Worm (Caenorhabditis elegans) whole organism, L4 larva: Measurements from ENCODE around the gene srh-252.

Source experiments
- Y75B8A.6 ChIP-seq: fragments of 200-800 bp; sonication (Bioruptor generic); IDR thresholded peaks from 2 replicates; pipeline ENCODE4 v1.3.6; 2022; ENCODE audit warnings: missing genetic modification reagents, missing genetic modification characterization, missing compliant biosample characterization
- aha-1 ChIP-seq: fragments of 150-350 bp; peaks from one replicate; lab custom pipeline; 2014; ENCODE audit warnings: missing biosample characterization, missing genetic modification characterization
- ama-1 ChIP-seq: fragments of 150-350 bp; optimal IDR thresholded peaks from 2 replicates; lab custom pipeline; 2014; ENCODE audit warnings: inconsistent platforms, mixed read lengths
- dmd-9 ChIP-seq: fragments of 200-800 bp; sonication (Bioruptor generic); IDR thresholded peaks from 2 replicates; pipeline ENCODE4 v1.3.6; 2022; ENCODE audit warnings: missing genetic modification reagents, missing genetic modification characterization, missing compliant biosample characterization
- fos-1 ChIP-seq: fragments of 150-350 bp; optimal IDR thresholded peaks from 2 replicates; lab custom pipeline; 2014; ENCODE audit warnings: missing biosample characterization, missing genetic modification characterization
- hlh-11 ChIP-seq: fragments of 200-800 bp; sonication (Bioruptor generic); optimal IDR thresholded peaks from 2 replicates; lab custom pipeline; 2018; ENCODE audit warnings: mild to moderate bottlenecking, missing genetic modification characterization, missing compliant biosample characterization
- madf-9 ChIP-seq: fragments of 200-800 bp; sonication (Bioruptor generic); conservative IDR thresholded peaks from 2 replicates; pipeline ENCODE4 v1.3.6; 2022; ENCODE audit warnings: missing genetic modification reagents, missing genetic modification characterization, missing compliant biosample characterization
- nhr-28 ChIP-seq: fragments of 150-350 bp; optimal IDR thresholded peaks from 2 replicates; lab custom pipeline; 2014; ENCODE audit warnings: missing biosample characterization, missing genetic modification characterization
- nhr-6 ChIP-seq: fragments of 150-350 bp; optimal IDR thresholded peaks from 2 replicates; lab custom pipeline; 2014; ENCODE audit warnings: missing biosample characterization, missing genetic modification characterization
- skn-1 ChIP-seq: fragments of 150-350 bp; optimal IDR thresholded peaks from 2 replicates; lab custom pipeline; 2014; ENCODE audit warnings: missing biosample characterization, missing genetic modification characterization
- unc-62 ChIP-seq, 3 experiments: fragments of 150-350 bp in 1 of 3; sonication (generic microtip); optimal IDR thresholded peaks in 2 of 3; peaks in 1 of 3; 1 replicate in 1 of 3; 2 replicates in 2 of 3; lab custom pipeline; 2014 to 2017; ENCODE audit warnings: missing biosample characterization in 3 of 3, missing genetic modification characterization in 3 of 3, missing genetic modification reagents in 3 of 3, missing genotype in 1 of 3
- ztf-11 ChIP-seq: fragments of 150-350 bp; optimal IDR thresholded peaks from 2 replicates; lab custom pipeline; 2014; ENCODE audit warnings: missing biosample characterization, missing genetic modification characterization

DNA sequence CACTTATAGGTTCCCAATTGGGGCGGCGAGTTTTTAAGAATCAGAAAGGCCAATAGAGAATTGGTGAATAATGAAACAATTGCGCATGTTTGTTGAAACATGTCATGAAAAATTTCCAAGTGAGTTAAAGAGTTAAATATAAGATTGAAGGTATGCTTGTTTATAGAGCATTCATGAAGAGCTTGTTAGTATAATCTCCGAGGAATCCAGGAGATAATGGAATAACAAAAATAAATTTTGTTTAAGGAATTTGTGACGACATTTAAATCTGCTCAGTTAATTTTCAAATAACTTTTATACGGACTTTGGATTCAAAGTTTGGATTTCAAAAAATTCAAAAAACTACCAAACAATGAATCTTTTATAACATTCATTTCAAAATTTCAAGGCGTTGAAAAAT, 32.8 kb downstream of the srh-252 start, which contains the start of gene str-199:
- TF ChIP-seq fos-1 (tag; lab: Kevin White, UChicago) (no peak), aha-1 (tag; lab: Kevin White, UChicago) (no peak), ztf-11 (tag; lab: Kevin White, UChicago) (no peak), Y75B8A.6 (GFP tag; lab: Robert Waterston, UW) (no peak), hlh-11 (no peak), unc-62 (GFP tag; optimal IDR thresholded peaks at IDR 0.05 in 1 of 2; lab: Kevin White, UChicago) (no peak), unc-62 (tag; optimal IDR thresholded peaks at IDR 0.05; lab: Kevin White, UChicago) (no peak), madf-9 (no peak), nhr-28 (tag; lab: Kevin White, UChicago) (no peak), ama-1 (lab: Kevin White, UChicago) (no peak), nhr-6 (tag; lab: Kevin White, UChicago) (no peak), skn-1 (tag; lab: Kevin White, UChicago) (no peak), dmd-9 (no peak)
